Worm (Caenorhabditis elegans): ENCODE data around the gene dhps-1.
A peak's percentile ranks its signal among the peaks of the same experiment; 100 is the strongest.

dhps-1 gene

DNA sequence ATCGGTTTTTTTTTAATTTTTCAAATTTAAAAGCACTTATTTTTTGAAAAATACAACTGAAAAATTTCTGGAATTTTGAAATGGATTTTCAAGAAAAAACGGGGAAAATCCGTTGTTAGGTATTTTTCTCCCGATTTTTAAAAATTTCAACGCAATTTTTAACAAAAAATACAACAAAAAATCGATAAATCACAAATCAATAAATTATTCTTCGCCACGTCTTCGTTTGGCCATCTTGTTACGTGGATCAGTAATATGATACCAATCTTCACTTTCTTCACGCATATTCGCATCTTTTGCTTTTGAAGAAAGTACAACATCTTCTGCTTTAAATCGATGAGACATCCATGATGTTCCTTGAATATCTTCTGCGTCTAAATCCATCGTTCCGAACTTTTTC is 35.9 kb downstream of the dhps-1 start:
- TF ChIP-seq tbx-8 (GFP tag; optimal IDR thresholded peaks at IDR 0.05) (no peak), M03D4.4 (tag; optimal IDR thresholded peaks at IDR 0.05) (no peak), flh-1 (GFP tag; optimal IDR thresholded peaks at IDR 0.05) (no peak)

DNA sequence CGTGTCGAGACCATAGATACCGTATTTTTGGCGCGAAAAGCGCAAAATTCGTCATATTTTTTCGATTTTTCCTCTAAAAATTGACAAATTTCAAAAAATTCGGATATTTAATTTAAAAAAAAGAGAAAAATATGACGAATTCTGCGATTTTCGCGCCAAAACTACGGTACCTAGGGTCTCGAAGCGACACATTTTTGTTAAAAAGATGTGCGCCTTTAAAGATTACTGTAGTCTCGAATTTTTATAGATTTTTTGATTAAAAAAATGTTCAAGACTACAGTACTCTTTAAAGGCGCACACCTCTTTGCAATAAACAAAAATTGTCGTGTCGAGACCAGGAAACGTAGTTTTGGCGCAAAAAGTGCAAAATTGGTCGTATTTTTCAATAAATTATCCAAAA is 43.3 kb downstream of the dhps-1 start:
- no peak for TF ChIP-seq unc-120 (tag; optimal IDR thresholded peaks at IDR 0.05; ENCODE audit: poor library complexity, severe bottlenecking)
- no peak for TF ChIP-seq bed-3 (GFP tag; optimal IDR thresholded peaks at IDR 0.05)
- no peak for TF ChIP-seq nhr-2 (tag; optimal IDR thresholded peaks at IDR 0.05)
- TF ChIP-seq lin-32 (GFP tag; optimal IDR thresholded peaks at IDR 0.05) = no peak

DNA sequence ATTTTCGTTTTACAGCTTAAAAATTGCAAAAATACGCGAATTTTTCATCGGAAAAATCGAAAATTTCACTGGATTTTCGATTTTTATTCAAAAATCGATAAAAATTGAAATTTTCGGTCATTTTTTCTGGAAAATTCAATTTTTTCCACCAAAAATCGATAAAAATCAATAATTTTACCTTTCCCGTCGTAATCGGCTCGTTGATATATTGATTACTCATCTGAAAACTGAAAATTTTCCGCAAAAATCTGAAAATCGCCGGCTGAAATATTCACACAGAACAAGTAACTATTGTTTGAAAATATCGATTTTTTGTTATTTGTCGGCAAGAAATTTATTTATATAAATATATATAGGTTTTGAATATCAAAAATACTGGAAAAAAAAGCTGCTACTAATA is 43.7 kb downstream of the dhps-1 start, which contains the start of gene cyn-16:
Gene cyn-16 (minus strand): TSS at position 227 of the 400 bp plus-strand sequence.
- TF ChIP-seq cnd-1 (tag; optimal IDR thresholded peaks at IDR 0.05) = no peak
- TF ChIP-seq sem-2 (GFP tag; optimal IDR thresholded peaks at IDR 0.05) = no peak
- TF ChIP-seq nhr-12 (tag; optimal IDR thresholded peaks at IDR 0.05) = no peak
- no peak for TF ChIP-seq M03D4.4 (tag; optimal IDR thresholded peaks at IDR 0.05)
- TF ChIP-seq ceh-43 (GFP tag; optimal IDR thresholded peaks at IDR 0.05) = no peak
- no peak for TF ChIP-seq flh-1 (GFP tag; optimal IDR thresholded peaks at IDR 0.05)
- TF ChIP-seq pha-4 (tag; optimal IDR thresholded peaks at IDR 0.05) = no peak
- no peak for TF ChIP-seq mab-5 (tag; optimal IDR thresholded peaks at IDR 0.05)
- no peak for TF ChIP-seq tbx-8 (GFP tag; optimal IDR thresholded peaks at IDR 0.05)
- TF ChIP-seq unc-62 (GFP tag; optimal IDR thresholded peaks at IDR 0.05) = no peak
- TF ChIP-seq elt-1 (tag; optimal IDR thresholded peaks at IDR 0.05; ENCODE audit: borderline replicate concordance, insufficient read depth) = no peak
- TF ChIP-seq blmp-1 (tag; optimal IDR thresholded peaks at IDR 0.05) = no peak
- TF ChIP-seq nhr-76 (tag; optimal IDR thresholded peaks at IDR 0.05) = no peak
- TF ChIP-seq bed-3 (GFP tag; optimal IDR thresholded peaks at IDR 0.05) = no peak

DNA sequence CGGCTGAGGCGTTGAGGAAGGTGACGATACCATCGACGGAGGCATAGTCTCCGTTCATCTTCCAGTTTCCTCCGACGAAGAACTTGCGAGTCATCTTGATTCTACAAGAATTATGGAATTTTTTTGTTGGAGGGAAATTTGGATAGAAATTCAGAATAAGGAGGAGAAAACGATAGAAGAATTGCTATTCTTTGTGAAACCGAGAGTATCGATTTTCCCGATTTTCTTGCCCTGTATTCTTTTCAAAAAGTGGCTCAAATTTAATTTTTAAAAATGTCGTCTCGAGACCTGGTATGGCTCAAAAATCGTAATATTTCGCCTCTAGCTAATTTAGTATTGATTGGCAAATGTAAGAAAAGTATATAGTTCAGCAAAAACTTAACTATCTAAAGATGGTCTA is 46.2 kb downstream of the dhps-1 start, which contains the start of gene tpi-1:
Gene tpi-1 (minus strand): TSS at position 101 of the 400 bp plus-strand sequence.
- TF ChIP-seq lsy-2 (tag; optimal IDR thresholded peaks at IDR 0.05) = no peak
- TF ChIP-seq nhr-237 (tag; optimal IDR thresholded peaks at IDR 0.05) = no peak
- TF ChIP-seq snpc-4 (tag; optimal IDR thresholded peaks at IDR 0.05) = no peak
- no peak for TF ChIP-seq nhr-12 (tag; optimal IDR thresholded peaks at IDR 0.05)
- TF ChIP-seq nhr-2 (tag; optimal IDR thresholded peaks at IDR 0.05) = no peak
- TF ChIP-seq ham-2 (GFP tag; optimal IDR thresholded peaks at IDR 0.05) = no peak
- no peak for TF ChIP-seq ztf-11 (tag; optimal IDR thresholded peaks at IDR 0.05)
- no peak for TF ChIP-seq ces-1 (GFP tag; optimal IDR thresholded peaks at IDR 0.05)
- no peak for TF ChIP-seq cnd-1 (tag; optimal IDR thresholded peaks at IDR 0.05)
- TF ChIP-seq mep-1 (tag; optimal IDR thresholded peaks at IDR 0.05) = no peak

DNA sequence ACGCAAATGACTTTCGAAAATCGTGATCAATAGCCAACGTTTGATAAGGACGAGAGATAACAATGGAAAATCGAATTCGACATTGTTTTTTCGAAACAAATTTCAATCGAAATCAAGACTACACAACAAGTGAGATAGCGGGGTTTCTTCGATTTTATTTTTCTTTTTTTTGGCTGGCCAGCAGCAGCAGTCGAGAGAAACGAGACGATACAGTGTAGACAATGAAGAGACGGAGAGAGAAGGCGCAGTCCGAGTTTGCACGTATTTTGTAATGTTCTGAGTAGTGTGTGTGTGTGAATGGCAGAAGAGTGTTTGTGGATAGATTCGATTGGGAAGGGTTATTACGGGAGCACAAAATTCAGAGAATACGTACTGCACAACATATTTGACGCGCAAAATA is 47.4 kb downstream of the dhps-1 start:
- TF ChIP-seq zip-8 (tag; optimal IDR thresholded peaks at IDR 0.05) (no peak), lsy-2 (tag; optimal IDR thresholded peaks at IDR 0.05) (peak; percentile 10), lin-13 (tag; optimal IDR thresholded peaks at IDR 0.05) (no peak), unc-120 (tag; optimal IDR thresholded peaks at IDR 0.05; ENCODE audit: poor library complexity, severe bottlenecking) (peak; percentile 79), nhr-237 (tag; optimal IDR thresholded peaks at IDR 0.05) (peak; percentile 15), ces-1 (GFP tag; optimal IDR thresholded peaks at IDR 0.05) (peak; percentile 66)

DNA sequence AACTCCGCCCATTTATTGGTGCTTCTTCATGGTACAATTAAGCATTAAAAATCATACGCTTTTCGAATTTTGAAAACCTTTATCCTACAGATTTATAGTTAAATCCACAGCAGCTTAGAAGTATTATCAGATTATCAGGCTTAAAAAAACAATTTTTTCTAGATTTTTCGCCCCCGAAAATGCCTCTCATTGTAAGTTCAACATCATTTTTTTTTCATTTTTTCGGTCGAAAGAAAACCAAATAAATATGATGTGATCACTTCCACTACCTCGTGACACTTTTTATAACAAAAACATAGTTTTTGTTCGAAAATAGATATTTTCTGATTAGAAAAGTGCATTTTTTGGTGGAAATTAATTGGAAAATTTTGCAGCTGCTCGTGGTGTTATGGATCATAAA is 48.3 kb downstream of the dhps-1 start:
- TF ChIP-seq cnd-1 (tag; optimal IDR thresholded peaks at IDR 0.05) = no peak
- TF ChIP-seq snpc-4 (tag; optimal IDR thresholded peaks at IDR 0.05) = no peak
- no peak for TF ChIP-seq mep-1 (tag; optimal IDR thresholded peaks at IDR 0.05)
- no peak for TF ChIP-seq lin-13 (tag; optimal IDR thresholded peaks at IDR 0.05)
- no peak for TF ChIP-seq sptf-1 (tag; optimal IDR thresholded peaks at IDR 0.05)
- TF ChIP-seq ceh-43 (GFP tag; optimal IDR thresholded peaks at IDR 0.05) = no peak
- TF ChIP-seq ces-1 (GFP tag; optimal IDR thresholded peaks at IDR 0.05) = no peak
- no peak for TF ChIP-seq ceh-39 (tag; optimal IDR thresholded peaks at IDR 0.05)
- no peak for TF ChIP-seq nhr-12 (tag; optimal IDR thresholded peaks at IDR 0.05)
- TF ChIP-seq blmp-1 (tag; optimal IDR thresholded peaks at IDR 0.05) = no peak
- TF ChIP-seq mls-2 (tag; optimal IDR thresholded peaks at IDR 0.05) = no peak
- TF ChIP-seq lin-32 (GFP tag; optimal IDR thresholded peaks at IDR 0.05) = no peak
- TF ChIP-seq zip-8 (tag; optimal IDR thresholded peaks at IDR 0.05) = no peak
- TF ChIP-seq bed-3 (GFP tag; optimal IDR thresholded peaks at IDR 0.05) = no peak
- TF ChIP-seq elt-3 (tag; optimal IDR thresholded peaks at IDR 0.05) = no peak
- TF ChIP-seq hlh-1 (tag; optimal IDR thresholded peaks at IDR 0.05) = no peak
- TF ChIP-seq drap-1 (GFP tag; optimal IDR thresholded peaks at IDR 0.05) = no peak
- TF ChIP-seq unc-39 (tag; optimal IDR thresholded peaks at IDR 0.05) = no peak
- TF ChIP-seq ham-2 (GFP tag; optimal IDR thresholded peaks at IDR 0.05) = no peak
